Worm (Caenorhabditis elegans) whole organism, late embryonic: ENCODE measurements around the gene nprl-2.

Source experiments
- ceh-19 ChIP-seq: fragments of 200-800 bp; sonication (Bioruptor generic); optimal IDR thresholded peaks from 2 replicates; lab custom pipeline; 2018; ENCODE audit warnings: mild to moderate bottlenecking, missing genetic modification characterization, missing compliant biosample characterization
- hlh-30 ChIP-seq: sonication (generic microtip); optimal IDR thresholded peaks from 2 replicates; lab custom pipeline; 2017; ENCODE audit warnings: antibody characterized with exemption, missing genetic modification characterization, missing compliant biosample characterization; ENCODE audit not compliant: insufficient read depth

DNA sequence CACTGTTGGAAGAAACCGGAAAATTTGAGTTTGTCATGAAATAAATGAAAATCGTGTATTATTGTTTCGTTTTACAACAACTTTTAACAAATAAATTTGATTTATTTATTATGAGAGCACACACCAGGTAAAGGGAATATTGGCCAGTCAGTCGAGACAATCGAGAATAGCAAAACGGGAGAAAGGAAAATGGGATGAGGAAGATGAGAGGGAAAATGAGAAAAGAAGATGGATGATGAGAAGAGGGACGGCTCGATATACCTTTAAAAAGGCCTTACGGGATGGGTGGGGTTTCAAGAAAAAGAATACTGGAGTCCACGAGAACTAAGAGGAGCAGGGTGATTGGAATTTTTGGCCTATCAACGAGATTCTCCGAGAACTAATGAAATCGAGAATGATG, 2.0 kb downstream of the nprl-2 start:
- TF ChIP-seq hlh-30 (tag; lab: Kevin White, UChicago) (no peak), ceh-19 (no peak)
